Fruit fly (Drosophila melanogaster) whole organism, adult: Measurements from ENCODE around the gene Ir85a.

Source experiments
- CG33017 ChIP-seq: fragments of 200-800 bp; sonication (Bioruptor generic); optimal IDR thresholded peaks from 2 replicates; lab custom pipeline; 2018; ENCODE audit warnings: missing biosample characterization, mild to moderate bottlenecking, missing genetic modification characterization, moderate library complexity
- kay ChIP-seq: fragments of 200-800 bp; sonication (Bioruptor generic); peaks from one replicate; lab custom pipeline; 2016; ENCODE audit warnings: missing biosample characterization, missing genetic modification characterization, borderline replicate concordance

- TF ChIP-seq kay (GFP tag; lab: Kevin White, UChicago) (no peak), CG33017 (tag; lab: Kevin White, UChicago) (no peak)
These were observed 6.8 kb upstream of the Ir85a start for dm6 chr3R:8787538-8788282.
